Fruit fly (Drosophila melanogaster): ENCODE measurements around the gene Rev1.

The Rev1 gene

DNA sequence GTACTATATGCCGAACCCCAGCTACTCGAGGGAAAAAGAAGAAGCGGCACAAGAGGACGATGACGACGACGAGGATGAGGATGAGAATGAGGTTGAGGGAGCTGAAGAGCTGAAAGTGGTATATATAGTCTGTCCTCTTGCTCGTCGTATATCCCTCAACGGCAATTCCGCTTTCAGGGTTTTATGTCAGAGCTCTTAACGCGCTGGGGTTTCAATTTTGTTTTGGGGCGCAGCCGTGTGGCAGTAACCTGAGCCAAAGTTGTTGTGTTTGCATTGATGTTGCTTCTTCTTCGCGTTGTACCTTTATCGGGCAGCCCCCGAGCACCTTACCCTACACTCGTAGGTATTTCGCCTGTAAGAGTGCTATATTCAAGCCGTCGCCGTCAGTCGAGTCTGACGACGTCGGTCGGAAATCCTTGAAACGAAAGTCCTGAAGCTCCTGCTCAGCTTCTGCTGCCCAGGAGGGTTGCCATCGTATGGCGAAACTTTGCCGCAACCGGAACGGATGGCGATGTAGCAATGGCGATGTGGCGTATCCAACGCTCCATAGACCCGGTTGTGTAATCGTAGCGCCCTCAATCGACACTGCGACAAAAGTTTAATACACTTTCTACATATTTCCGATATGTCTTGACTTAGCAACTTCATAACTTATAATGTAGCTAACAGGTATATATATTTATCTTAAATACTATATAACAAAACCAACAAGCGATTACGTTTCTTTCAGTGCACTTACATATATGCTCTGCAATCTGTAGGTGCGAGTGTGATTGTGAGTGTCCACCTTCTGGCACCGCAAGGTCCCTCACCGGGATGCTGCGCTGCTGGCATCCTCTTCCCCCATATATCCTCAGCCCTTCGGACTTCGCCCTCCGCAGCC is 50.7 kb downstream of the Rev1 start (continued):
- TF ChIP-seq Blimp-1 (GFP tag; optimal IDR thresholded peaks at IDR 0.05), result peak; percentile 35
- TF ChIP-seq tin (GFP tag; optimal IDR thresholded peaks at IDR 0.05), result peak; percentile 15
- TF ChIP-seq MTF-1 (GFP tag; optimal IDR thresholded peaks at IDR 0.05; ENCODE audit: borderline replicate concordance), result no peak
- no peak for TF ChIP-seq Awh (GFP tag; IDR thresholded peaks at IDR 0.05)
- TF ChIP-seq phol (tag; optimal IDR thresholded peaks at IDR 0.05), result peak; percentile 37
- 0 out of 2 replicates have a peak, but pooled peaks have one; percentile 22 for TF ChIP-seq wor (GFP tag; IDR thresholded peaks at IDR 0.05)
- TF ChIP-seq GATAe (GFP tag; conservative IDR thresholded peaks at IDR 0.05), result no peak
- TF ChIP-seq CG13894 (tag; optimal IDR thresholded peaks at IDR 0.05), result peak; percentile 99
- TF ChIP-seq CG6791 (GFP tag; IDR thresholded peaks at IDR 0.05; ENCODE audit: partially characterized antibody), result no peak
- peak; percentile 49; the same call in 1 of the 2 replicates for TF ChIP-seq ranshi (GFP tag; IDR thresholded peaks at IDR 0.05)
- no peak for TF ChIP-seq pros (GFP tag; optimal IDR thresholded peaks at IDR 0.05)
- TF ChIP-seq unpg (GFP tag; optimal IDR thresholded peaks at IDR 0.05), result peak; percentile 36
- TF ChIP-seq CG1024 (GFP tag; IDR thresholded peaks at IDR 0.05), result peak; percentile 52; the same call in 1 of the 2 replicates
- TF ChIP-seq Meics (GFP tag; optimal IDR thresholded peaks at IDR 0.05), result peak; percentile 26
- TF ChIP-seq Chrac-16 (GFP tag; optimal IDR thresholded peaks at IDR 0.05), result no peak
- TF ChIP-seq CG18599 (GFP tag; optimal IDR thresholded peaks at IDR 0.05), result peak; percentile 63
- 0 out of 3 replicates have a peak, but pooled peaks have one; percentile 43 for TF ChIP-seq CG11560 (tag; IDR thresholded peaks at IDR 0.05)
- peak; percentile 13 for TF ChIP-seq ind (GFP tag; optimal IDR thresholded peaks at IDR 0.05)
- TF ChIP-seq Hey (tag; optimal IDR thresholded peaks at IDR 0.05), result no peak
- TF ChIP-seq prd (optimal IDR thresholded peaks at IDR 0.05), result no peak
- peak; percentile 57; the same call in 1 of the 3 replicates for TF ChIP-seq prd (GFP tag; IDR thresholded peaks at IDR 0.05)
- TF ChIP-seq CG9215 (GFP tag; IDR thresholded peaks at IDR 0.05), result peak; percentile 22; the same call in 1 of the 2 replicates
- peak; percentile 40 for TF ChIP-seq CG12769 (tag; optimal IDR thresholded peaks at IDR 0.05)
- peak; percentile 20 for TF ChIP-seq CG17829 (tag; optimal IDR thresholded peaks at IDR 0.05)
- TF ChIP-seq Side (GFP tag; optimal IDR thresholded peaks at IDR 0.05), result no peak
- TF ChIP-seq fd96Cb (tag; optimal IDR thresholded peaks at IDR 0.05), result peak; percentile 28
- peak in 1 of 2 experiments; percentile 28 for TF ChIP-seq dpn (GFP tag; optimal IDR thresholded peaks at IDR 0.05)
- TF ChIP-seq H15 (GFP tag; IDR thresholded peaks at IDR 0.05), result 0 out of 3 replicates have a peak, but pooled peaks have one; percentile 34
- TF ChIP-seq hkb (optimal IDR thresholded peaks at IDR 0.05), result no peak
- peak; percentile 67; the same call in 1 of the 2 replicates for TF ChIP-seq hkb (GFP tag; IDR thresholded peaks at IDR 0.05)
- peak; percentile 46; the same call in 2 of the 3 replicates for TF ChIP-seq zfh1 (GFP tag; IDR thresholded peaks at IDR 0.05)
- peak; percentile 5 for TF ChIP-seq CG18262 (tag; optimal IDR thresholded peaks at IDR 0.05)
- peak; percentile 14 for TF ChIP-seq Max (GFP tag; optimal IDR thresholded peaks at IDR 0.05)
- TF ChIP-seq CG12391 (tag; optimal IDR thresholded peaks at IDR 0.05), result peak; percentile 37
- no peak for TF ChIP-seq CG1647 (GFP tag; optimal IDR thresholded peaks at IDR 0.05)
- no peak for TF ChIP-seq CG17385 (GFP tag; optimal IDR thresholded peaks at IDR 0.05)
- TF ChIP-seq Xrp1 (GFP tag; IDR thresholded peaks at IDR 0.05), result peak; percentile 62
- peak; percentile 34 for TF ChIP-seq CG7839 (tag; optimal IDR thresholded peaks at IDR 0.05)
- peak; percentile 76 for TF ChIP-seq Ada2b (GFP tag; IDR thresholded peaks at IDR 0.05)
- peak; percentile 15 for TF ChIP-seq CG14710 (tag; optimal IDR thresholded peaks at IDR 0.05)
- TF ChIP-seq CG2889 (GFP tag; IDR thresholded peaks at IDR 0.05), result 0 out of 3 replicates have a peak, but pooled peaks have one; percentile 26
- no peak for TF ChIP-seq CG17612 (GFP tag; IDR thresholded peaks at IDR 0.05)
- 0 out of 2 replicates have a peak, but pooled peaks have one; percentile 25 for TF ChIP-seq Nf-YA (GFP tag; IDR thresholded peaks at IDR 0.05)
- peak; percentile 57; the same call in 1 of the 2 replicates for TF ChIP-seq CG32532 (GFP tag; IDR thresholded peaks at IDR 0.05)
- peak; percentile 28 for TF ChIP-seq lab (GFP tag; optimal IDR thresholded peaks at IDR 0.05)
- TF ChIP-seq CG1603 (tag; optimal IDR thresholded peaks at IDR 0.05), result peak; percentile 38
- peak; percentile 48 for TF ChIP-seq dmrt99B (tag; optimal IDR thresholded peaks at IDR 0.05)
- peak; percentile 34 for TF ChIP-seq cwo (GFP tag; optimal IDR thresholded peaks at IDR 0.05)
